Fruit fly (Drosophila melanogaster) whole organism, embryonic: Measurements from ENCODE around the gene Ubc7.

Experiments used
- ATbp ChIP-seq: fragments of 200-800 bp; sonication (Bioruptor generic); optimal IDR thresholded peaks from 2 replicates; lab custom pipeline; 2017; ENCODE audit warnings: missing biosample characterization, mild to moderate bottlenecking, missing genetic modification characterization, missing genetic modification reagents
- Adf1 ChIP-seq: fragments of 200-800 bp; sonication (Bioruptor generic); IDR thresholded peaks from 2 replicates; pipeline ENCODE4 v1.3.6; 2022; ENCODE audit warnings: missing biosample characterization, missing genetic modification characterization
- Aef1 ChIP-seq: fragments of 200-800 bp; sonication (Bioruptor generic); IDR thresholded peaks from 3 replicates; pipeline ENCODE4 v1.3.6; 2022; ENCODE audit warnings: missing biosample characterization, missing genetic modification characterization
- BEAF-32 ChIP-seq: fragments of 200-800 bp; sonication (Bioruptor generic); optimal IDR thresholded peaks from 3 replicates; lab custom pipeline; 2017; ENCODE audit warnings: missing biosample characterization, missing genetic modification characterization, mild to moderate bottlenecking, moderate library complexity, missing genetic modification reagents
- CG10147 ChIP-seq: fragments of 200-800 bp; sonication (Bioruptor generic); optimal IDR thresholded peaks from 2 replicates; lab custom pipeline; 2019; ENCODE audit warnings: missing biosample characterization, mild to moderate bottlenecking, missing genetic modification characterization, moderate library complexity
- CG1024 ChIP-seq: fragments of 200-800 bp; sonication (Bioruptor generic); IDR thresholded peaks from 2 replicates; pipeline ENCODE4 v1.3.6; 2022; ENCODE audit warnings: missing biosample characterization, missing genetic modification characterization
- CG10565 ChIP-seq: fragments of 200-800 bp; sonication (Bioruptor generic); optimal IDR thresholded peaks from 3 replicates; lab custom pipeline; 2016; ENCODE audit warnings: missing biosample characterization, mild to moderate bottlenecking, missing genetic modification characterization
- CG13287 ChIP-seq: fragments of 200-800 bp; sonication (Bioruptor generic); IDR thresholded peaks from 2 replicates; pipeline ENCODE4 v1.3.6; 2022; ENCODE audit warnings: missing biosample characterization, missing genetic modification characterization; ENCODE audit not compliant: partially characterized antibody
- CG14667 ChIP-seq: fragments of 200-800 bp; sonication (Bioruptor generic); IDR thresholded peaks from 2 replicates; pipeline ENCODE4 v1.3.6; 2022; ENCODE audit warnings: missing biosample characterization, missing genetic modification characterization
- CG14860 ChIP-seq: fragments of 200-800 bp; sonication (Bioruptor generic); IDR thresholded peaks from 3 replicates; pipeline ENCODE4 v1.3.6; 2022; ENCODE audit warnings: missing biosample characterization, missing genetic modification characterization; ENCODE audit not compliant: partially characterized antibody
- CG17328 ChIP-seq: fragments of 200-800 bp; sonication (Bioruptor generic); IDR thresholded peaks from 2 replicates; pipeline ENCODE4 v1.3.6; 2022; ENCODE audit warnings: missing biosample characterization, missing genetic modification characterization
- CG18476 ChIP-seq: fragments of 200-800 bp; sonication (Bioruptor generic); optimal IDR thresholded peaks from 2 replicates; lab custom pipeline; 2016; ENCODE audit warnings: missing biosample characterization, mild to moderate bottlenecking, missing genetic modification characterization
- CG3838 ChIP-seq: fragments of 200-800 bp; sonication (Bioruptor generic); optimal IDR thresholded peaks from 3 replicates; lab custom pipeline; 2016; ENCODE audit warnings: missing biosample characterization, missing genetic modification characterization
- CG4328 ChIP-seq: fragments of 200-800 bp; sonication (Bioruptor generic); optimal IDR thresholded peaks from 3 replicates; lab custom pipeline; 2017; ENCODE audit warnings: missing biosample characterization, missing genetic modification reagents, missing genetic modification characterization
- CG5245 ChIP-seq: fragments of 200-800 bp; sonication (Bioruptor generic); optimal IDR thresholded peaks from 3 replicates; lab custom pipeline; 2016; ENCODE audit warnings: missing biosample characterization, missing genetic modification characterization
- CG6689 ChIP-seq: fragments of 200-800 bp; sonication (Bioruptor generic); IDR thresholded peaks from 2 replicates; pipeline ENCODE4 v1.3.6; 2022; ENCODE audit warnings: missing biosample characterization, missing genetic modification characterization
- CG8089 ChIP-seq: fragments of 200-800 bp; sonication (Bioruptor generic); optimal IDR thresholded peaks from 3 replicates; lab custom pipeline; 2016; ENCODE audit warnings: missing biosample characterization, missing genetic modification characterization
- CHES-1-like ChIP-seq: fragments of 200-800 bp; sonication (Bioruptor generic); optimal IDR thresholded peaks from 2 replicates; lab custom pipeline; 2016; ENCODE audit warnings: missing biosample characterization, missing genetic modification characterization
- Dfd ChIP-seq, 2 experiments: fragments of >200 bp; optimal IDR thresholded peaks; 2 replicates each; lab custom pipeline; 2017; ENCODE audit warnings: missing biosample characterization in 2 of 2, missing genetic modification characterization in 2 of 2
- Hand ChIP-seq: fragments of 200-800 bp; sonication (Bioruptor generic); optimal IDR thresholded peaks from 2 replicates; lab custom pipeline; 2017; ENCODE audit warnings: mild to moderate bottlenecking, missing biosample characterization, missing genetic modification reagents, missing genetic modification characterization
- Hey ChIP-seq: fragments of 200-800 bp; sonication (Bioruptor generic); optimal IDR thresholded peaks from 3 replicates; lab custom pipeline; 2018; ENCODE audit warnings: missing biosample characterization, mild to moderate bottlenecking, missing genetic modification characterization
- Hr51 ChIP-seq, 2 experiments: fragments of 200-800 bp; sonication (Bioruptor generic); optimal IDR thresholded peaks; 2 replicates in 1 of 2; 3 replicates in 1 of 2; lab custom pipeline; 2016 to 2018; ENCODE audit warnings: missing biosample characterization in 2 of 2, missing genetic modification characterization in 2 of 2, mild to moderate bottlenecking in 1 of 2, moderate library complexity in 1 of 2
- Kr ChIP-seq: fragments of 200-800 bp; sonication (Bioruptor generic); optimal IDR thresholded peaks from 2 replicates; lab custom pipeline; 2017; ENCODE audit warnings: missing biosample characterization, mild to moderate bottlenecking, missing genetic modification characterization
- Taf1 ChIP-seq: fragments of 200-800 bp; sonication (Bioruptor generic); IDR thresholded peaks from 2 replicates; pipeline ENCODE4 v1.3.6; 2022; ENCODE audit warnings: missing biosample characterization, missing genetic modification characterization
- Tbp ChIP-seq: fragments of >200 bp; optimal IDR thresholded peaks from 2 replicates; lab custom pipeline; 2018; ENCODE audit warnings: missing biosample characterization, missing genetic modification characterization
- Xbp1 ChIP-seq: fragments of 200-800 bp; sonication (Bioruptor generic); optimal IDR thresholded peaks from 3 replicates; lab custom pipeline; 2016; ENCODE audit warnings: missing biosample characterization, mild to moderate bottlenecking, missing genetic modification characterization
- cad ChIP-seq: fragments of >200 bp; optimal IDR thresholded peaks from 2 replicates; lab custom pipeline; 2017; ENCODE audit warnings: missing biosample characterization, missing genetic modification characterization
- cas ChIP-seq: fragments of 200-800 bp; sonication (Bioruptor generic); IDR thresholded peaks from 2 replicates; pipeline ENCODE4 v1.3.6; 2022; ENCODE audit warnings: missing biosample characterization, missing genetic modification characterization
- cg ChIP-seq: fragments of 200-800 bp; sonication (Bioruptor generic); optimal IDR thresholded peaks from 3 replicates; lab custom pipeline; 2019; ENCODE audit warnings: missing biosample characterization, mild to moderate bottlenecking, missing genetic modification characterization, moderate library complexity
- croc ChIP-seq: fragments of 200-800 bp; sonication (Bioruptor generic); conservative IDR thresholded peaks from 3 replicates; pipeline ENCODE4 v1.3.6; 2022; ENCODE audit warnings: missing biosample characterization, missing genetic modification characterization
- danr ChIP-seq: fragments of 200-800 bp; sonication (Bioruptor generic); IDR thresholded peaks from 2 replicates; pipeline ENCODE4 v1.3.6; 2022; ENCODE audit warnings: missing biosample characterization, missing genetic modification characterization
- dpn ChIP-seq, 2 experiments: fragments of 200-800 bp; sonication (Bioruptor generic); optimal IDR thresholded peaks; 3 replicates each; lab custom pipeline; 2016; ENCODE audit warnings: missing biosample characterization in 2 of 2, missing genetic modification characterization in 2 of 2
- fd96Cb ChIP-seq: fragments of 200-800 bp; sonication (Bioruptor generic); optimal IDR thresholded peaks from 2 replicates; lab custom pipeline; 2018; ENCODE audit warnings: missing biosample characterization, mild to moderate bottlenecking, missing genetic modification characterization, moderate library complexity
- ftz-f1 ChIP-seq: fragments of 200-800 bp; sonication (Bioruptor generic); optimal IDR thresholded peaks from 2 replicates; lab custom pipeline; 2016; ENCODE audit warnings: missing biosample characterization, missing genetic modification characterization
- gcm2 ChIP-seq: fragments of 200-800 bp; sonication (Bioruptor generic); optimal IDR thresholded peaks from 2 replicates; lab custom pipeline; 2016; ENCODE audit warnings: missing biosample characterization, missing genetic modification characterization
- hkb ChIP-seq, 2 experiments: fragments of 200-800 bp in 1 of 2; fragments of >200 bp in 1 of 2; sonication (Bioruptor generic) in 1 of 2; IDR thresholded peaks in 1 of 2; optimal IDR thresholded peaks in 1 of 2; 2 replicates each; pipeline versions ENCODE4 v1.3.6 to Lab custom; 2017 to 2022; ENCODE audit warnings: missing biosample characterization in 1 of 2, missing genetic modification characterization in 1 of 2
- lola ChIP-seq, 3 experiments: fragments of >200 bp in 2 of 3; fragments of 200-800 bp in 1 of 3; sonication (Bioruptor generic) in 1 of 3; optimal IDR thresholded peaks; 2 replicates each; lab custom pipeline; 2017 to 2019; ENCODE audit warnings: missing biosample characterization in 3 of 3, missing genetic modification characterization in 3 of 3, mild to moderate bottlenecking in 1 of 3, moderate library complexity in 1 of 3
- luna ChIP-seq: fragments of 200-800 bp; sonication (Bioruptor generic); optimal IDR thresholded peaks from 2 replicates; lab custom pipeline; 2016; ENCODE audit warnings: missing biosample characterization, missing genetic modification characterization
- maf-S ChIP-seq: fragments of 200-800 bp; sonication (Bioruptor generic); optimal IDR thresholded peaks from 2 replicates; lab custom pipeline; 2016; ENCODE audit warnings: missing biosample characterization, missing genetic modification characterization
- mirr ChIP-seq: fragments of 200-800 bp; sonication (Bioruptor generic); optimal IDR thresholded peaks from 3 replicates; lab custom pipeline; 2018; ENCODE audit warnings: missing biosample characterization, mild to moderate bottlenecking, missing genetic modification characterization
- nerfin-2 ChIP-seq: fragments of 200-800 bp; sonication (Bioruptor generic); IDR thresholded peaks from 2 replicates; pipeline ENCODE4 v1.3.6; 2022; ENCODE audit warnings: missing biosample characterization, missing genetic modification characterization; ENCODE audit not compliant: partially characterized antibody
- onecut ChIP-seq: fragments of 200-800 bp; sonication (Bioruptor generic); IDR thresholded peaks from 2 replicates; pipeline ENCODE4 v1.3.6; 2022; ENCODE audit warnings: missing biosample characterization, missing genetic modification characterization
- pita ChIP-seq: fragments of 200-800 bp; sonication (Bioruptor generic); optimal IDR thresholded peaks from 2 replicates; lab custom pipeline; 2017; ENCODE audit warnings: missing biosample characterization, mild to moderate bottlenecking, missing genetic modification characterization
- pzg ChIP-seq: fragments of 200-800 bp; sonication (Bioruptor generic); optimal IDR thresholded peaks from 3 replicates; lab custom pipeline; 2018; ENCODE audit warnings: missing biosample characterization, mild to moderate bottlenecking, missing genetic modification characterization, moderate library complexity
- ranshi ChIP-seq: fragments of 200-800 bp; sonication (Bioruptor generic); IDR thresholded peaks from 2 replicates; pipeline ENCODE4 v1.3.6; 2022; ENCODE audit warnings: missing biosample characterization, missing genetic modification characterization
- sim ChIP-seq: fragments of 200-800 bp; sonication (Bioruptor generic); IDR thresholded peaks from 2 replicates; pipeline ENCODE4 v1.3.6; 2022; ENCODE audit warnings: missing biosample characterization, missing genetic modification characterization
- ssp ChIP-seq: fragments of 200-800 bp; sonication (Bioruptor generic); IDR thresholded peaks from 2 replicates; pipeline ENCODE4 v1.3.6; 2022; ENCODE audit warnings: missing biosample characterization, missing genetic modification characterization
- sug ChIP-seq: fragments of 200-800 bp; optimal IDR thresholded peaks from 2 replicates; lab custom pipeline; 2019; ENCODE audit warnings: missing biosample characterization, mild to moderate bottlenecking, missing genetic modification characterization, moderate library complexity
- vnd ChIP-seq: fragments of 200-800 bp; sonication (Bioruptor generic); IDR thresholded peaks from 3 replicates; pipeline ENCODE4 v1.3.6; 2022; ENCODE audit warnings: missing biosample characterization, missing genetic modification characterization; ENCODE audit not compliant: partially characterized antibody
- z ChIP-seq: fragments of 200-800 bp; sonication (Bioruptor generic); IDR thresholded peaks from 3 replicates; pipeline ENCODE4 v1.3.6; 2022; ENCODE audit warnings: missing biosample characterization, missing genetic modification characterization

The Ubc7 gene

dm6 chrX:16598978-16599664 lies 5.6 kb downstream of the Ubc7 start, which contains the start of the genes CG9784 and Nup153 (continued):
- TF ChIP-seq CG10147 (GFP tag; lab: Kevin White, UChicago) (no peak), fd96Cb (tag; lab: Kevin White, UChicago) (no peak), CG3838 (no peak), cg (peak; percentile 33), cad (GFP tag; lab: Kevin White, UChicago) (no peak), CG10565 (GFP tag; lab: Kevin White, UChicago) (no peak), Xbp1 (no peak), CG14860 (GFP tag; lab: Robert Waterston, UW) (peak; percentile 94), Adf1 (GFP tag; lab: Robert Waterston, UW) (no peak; the same call in 1 of the 2 replicates), CG17328 (GFP tag; lab: Robert Waterston, UW) (no peak), CG18476 (GFP tag; lab: Kevin White, UChicago) (no peak), CG1024 (GFP tag; lab: Robert Waterston, UW) (no peak), Hand (GFP tag; lab: Kevin White, UChicago) (no peak), Tbp (GFP tag; lab: Kevin White, UChicago) (no peak), Aef1 (GFP tag; lab: Robert Waterston, UW) (no peak), gcm2 (GFP tag; lab: Kevin White, UChicago) (no peak), CG6689 (GFP tag; lab: Robert Waterston, UW) (no peak), danr (no peak), CG8089 (no peak), maf-S (no peak), vnd (GFP tag; lab: Robert Waterston, UW) (peak; percentile 95), Hey (tag; lab: Kevin White, UChicago) (no peak), Kr (no peak), pita (GFP tag; lab: Kevin White, UChicago) (no peak), CG5245 (GFP tag; lab: Kevin White, UChicago) (no peak), CG13287 (GFP tag; lab: Robert Waterston, UW) (peak; percentile 91), CG4328 (GFP tag; lab: Kevin White, UChicago) (no peak), ranshi (GFP tag; lab: Robert Waterston, UW) (no peak), ssp (GFP tag; lab: Robert Waterston, UW) (no peak), mirr (no peak), lola (GFP tag; optimal IDR thresholded peaks at IDR 0.05; lab: Kevin White, UChicago) (no peak), CHES-1-like (no peak), croc (GFP tag; lab: Robert Waterston, UW) (no peak), dpn (GFP tag; optimal IDR thresholded peaks at IDR 0.05; lab: Kevin White, UChicago) (no peak), Taf1 (GFP tag; lab: Robert Waterston, UW) (no peak), Dfd (GFP tag; optimal IDR thresholded peaks at IDR 0.05; lab: Kevin White, UChicago) (no peak), CG14667 (GFP tag; lab: Robert Waterston, UW) (no peak), ATbp (GFP tag; lab: Kevin White, UChicago) (no peak), pzg (GFP tag; lab: Kevin White, UChicago) (peak; percentile 59), luna (no peak), nerfin-2 (peak; percentile 92), ftz-f1 (no peak), onecut (GFP tag; lab: Robert Waterston, UW) (peak; percentile 26; the same call in 1 of the 2 replicates), sim (GFP tag; lab: Robert Waterston, UW) (no peak), z (GFP tag; lab: Robert Waterston, UW) (no peak), Hr51 (GFP tag; optimal IDR thresholded peaks at IDR 0.05; lab: Kevin White, UChicago) (no peak), BEAF-32 (GFP tag; lab: Kevin White, UChicago) (peak; percentile 93), hkb (optimal IDR thresholded peaks at IDR 0.05; lab: Kevin White, UChicago) (no peak), hkb (GFP tag; IDR thresholded peaks at IDR 0.05; lab: Robert Waterston, UW) (no peak), sug (no peak), cas (no peak)
